Fruit fly (Drosophila melanogaster): Measurements from ENCODE around the gene Cds.

The Cds gene

dm6 chr3L:8121590-8121989, 6.0 kb upstream of the Cds start, which contains the start of gene ldbr:
ldbr (plus strand) TSS chr3L:8121827.
- TF ChIP-seq CTCF (optimal IDR thresholded peaks at IDR 0.05) (no peak), CG8478 (optimal IDR thresholded peaks at IDR 0.05) (no peak)

dm6 chr3L:8124481-8125359, 2.8 kb upstream of the Cds start, which contains the start of the genes CG7550 and mRpL36:
CG7550 (minus strand) TSS chr3L:8124531.
mRpL36 (minus strand) TSS chr3L:8125132.
- TF ChIP-seq CTCF (optimal IDR thresholded peaks at IDR 0.05) (no peak), CG8478 (optimal IDR thresholded peaks at IDR 0.05) (no peak)

dm6 chr3L:8128396-8129050, 961 bp downstream of the Cds start:
- TF ChIP-seq CTCF (optimal IDR thresholded peaks at IDR 0.05) (no peak), CG8478 (optimal IDR thresholded peaks at IDR 0.05) (no peak)

dm6 chr3L:8137448-8137906, 9.9 kb downstream of the Cds start, which contains the start of the genes Setx and mus301:
Setx (minus strand) TSS chr3L:8137498.
mus301 (plus strand) TSS chr3L:8137808.
- TF ChIP-seq CTCF (optimal IDR thresholded peaks at IDR 0.05) (peak in 1 of 2 experiments; percentile 24), CG8478 (optimal IDR thresholded peaks at IDR 0.05) (no peak)

dm6 chr3L:8150284-8150683, 22.7 kb downstream of the Cds start:
- TF ChIP-seq CTCF (optimal IDR thresholded peaks at IDR 0.05), result no peak
- TF ChIP-seq CG8478 (optimal IDR thresholded peaks at IDR 0.05), result no peak

- no peak for TF ChIP-seq CG8478 (optimal IDR thresholded peaks at IDR 0.05)
- TF ChIP-seq CTCF (optimal IDR thresholded peaks at IDR 0.05), result no peak
Observed at dm6 chr3L:8150812-8151211, 23.2 kb downstream of the Cds start.

- TF ChIP-seq CTCF (optimal IDR thresholded peaks at IDR 0.05) (no peak), CG8478 (optimal IDR thresholded peaks at IDR 0.05) (no peak)
Observed at dm6 chr3L:8151727-8152199, 24.2 kb downstream of the Cds start, which contains the start of gene CG13676. CG13676 (minus strand) TSS chr3L:8151813.

- no peak for TF ChIP-seq CTCF (optimal IDR thresholded peaks at IDR 0.05)
- TF ChIP-seq CG8478 (optimal IDR thresholded peaks at IDR 0.05), result no peak
Observed at dm6 chr3L:8153206-8153996, 25.8 kb downstream of the Cds start.

dm6 chr3L:8154544-8154943, 27.0 kb downstream of the Cds start:
- TF ChIP-seq CG8478 (optimal IDR thresholded peaks at IDR 0.05) (no peak), CTCF (optimal IDR thresholded peaks at IDR 0.05) (no peak)

dm6 chr3L:8155324-8155723, 27.8 kb downstream of the Cds start:
- TF ChIP-seq CG8478 (optimal IDR thresholded peaks at IDR 0.05) (no peak), CTCF (optimal IDR thresholded peaks at IDR 0.05) (no peak)

dm6 chr3L:8156199-8156598, 28.6 kb downstream of the Cds start:
- TF ChIP-seq CG8478 (optimal IDR thresholded peaks at IDR 0.05) (no peak), CTCF (optimal IDR thresholded peaks at IDR 0.05) (no peak)

- TF ChIP-seq CG8478 (optimal IDR thresholded peaks at IDR 0.05), result no peak
- no peak for TF ChIP-seq CTCF (optimal IDR thresholded peaks at IDR 0.05)
Observed at dm6 chr3L:8157079-8157478, 29.5 kb downstream of the Cds start.

- TF ChIP-seq CTCF (optimal IDR thresholded peaks at IDR 0.05) (no peak), CG8478 (optimal IDR thresholded peaks at IDR 0.05) (no peak)
Observed at dm6 chr3L:8158715-8159380, 31.3 kb downstream of the Cds start, which contains the start of gene CG42445. CG42445 (minus strand) TSS chr3L:8158900.

Measured in S2 (cell line).